Worm (Caenorhabditis elegans): ENCODE results near the gene his-24.

DNA sequence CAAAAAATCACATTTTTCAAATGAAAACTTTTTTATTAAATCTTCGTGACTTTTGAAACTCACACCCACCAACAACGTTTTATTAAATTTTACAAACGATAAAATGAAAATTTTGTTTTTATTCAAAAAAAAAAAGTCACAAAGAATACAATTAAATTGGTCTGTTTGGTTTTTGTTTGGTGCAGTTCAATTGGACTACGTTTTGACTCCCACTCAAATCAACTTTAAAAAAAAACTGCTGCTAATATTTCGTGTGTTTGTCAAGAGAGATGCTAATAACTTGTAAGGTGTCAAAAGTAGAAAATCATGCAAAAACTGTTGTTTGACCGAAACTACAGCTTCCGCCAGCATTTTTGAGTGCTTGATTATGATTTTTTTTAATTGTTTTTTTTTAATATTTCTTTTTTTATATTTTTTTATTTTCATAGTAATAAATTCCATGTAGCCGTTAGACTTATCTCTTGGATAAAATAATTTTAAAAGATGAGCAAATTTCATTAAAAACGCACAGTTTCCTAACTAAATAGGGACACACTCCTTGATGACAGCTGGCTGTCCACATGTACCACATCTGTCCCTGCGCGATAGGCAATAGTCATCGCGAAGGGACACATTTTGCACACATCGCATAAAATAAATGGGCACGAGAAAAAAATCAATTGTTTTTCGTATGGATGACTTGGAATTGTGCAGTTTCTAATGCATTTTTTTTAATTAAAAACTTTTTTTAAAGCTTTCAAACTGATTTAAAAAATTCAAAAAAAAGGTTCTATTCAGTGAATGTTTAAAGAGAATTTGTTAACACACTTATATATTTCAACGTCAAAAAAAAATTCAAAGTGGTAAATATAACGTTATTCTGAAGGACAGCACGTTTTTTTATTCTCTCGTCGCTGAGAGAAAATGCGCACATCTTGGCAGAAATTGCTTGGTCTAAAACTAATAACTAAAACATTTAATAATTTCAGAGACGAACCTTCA lies 35.7 kb downstream of the his-24 start:
- TF ChIP-seq tbx-7 (tag; optimal IDR thresholded peaks at IDR 0.05) (peak; percentile 56), pha-2 (tag; optimal IDR thresholded peaks at IDR 0.05) (peak; percentile 68), elt-4 (tag; optimal IDR thresholded peaks at IDR 0.05) (no peak), tbx-2 (tag; optimal IDR thresholded peaks at IDR 0.05) (peak; percentile 96), ceh-18 (tag; optimal IDR thresholded peaks at IDR 0.05) (peak; percentile 98), F13H6.1 (tag; optimal IDR thresholded peaks at IDR 0.05) (peak; percentile 64), ceh-9 (tag; optimal IDR thresholded peaks at IDR 0.05) (no peak), hlh-30 (tag; optimal IDR thresholded peaks at IDR 0.05; ENCODE audit: insufficient read depth) (peak; percentile 87), ets-4 (tag; optimal IDR thresholded peaks at IDR 0.05) (peak; percentile 75)

Measured in whole organism, late embryonic.